Fruit fly (Drosophila melanogaster) whole organism, pupa: ENCODE measurements at regions not wholly inside any gene's neighbourhood (a gene's known extent, or its start where the extent isn't known, plus 50 kb on each side); places are given as distances from the start of the nearest gene placed in this dataset.

ENCODE experiments used
- CG14655 ChIP-seq: fragments of 200-800 bp; sonication (Bioruptor generic); optimal IDR thresholded peaks from 3 replicates; lab custom pipeline; 2017; ENCODE audit warnings: mild to moderate bottlenecking, missing biosample characterization, missing genetic modification reagents, missing genetic modification characterization
- CG32121 ChIP-seq: fragments of 200-800 bp; sonication (Bioruptor generic); IDR thresholded peaks from 2 replicates; pipeline ENCODE4 v1.3.6; 2022; ENCODE audit warnings: missing biosample characterization, missing genetic modification characterization
- CG8301 ChIP-seq: fragments of 200-800 bp; sonication (Bioruptor generic); optimal IDR thresholded peaks from 2 replicates; lab custom pipeline; 2018; ENCODE audit warnings: missing biosample characterization, mild to moderate bottlenecking, missing genetic modification characterization
- CG9948 ChIP-seq: fragments of 200-800 bp; sonication (Bioruptor generic); optimal IDR thresholded peaks from 2 replicates; lab custom pipeline; 2018; ENCODE audit warnings: missing biosample characterization, mild to moderate bottlenecking, missing genetic modification characterization, moderate library complexity
- D1 ChIP-seq: fragments of 200-800 bp; sonication (Bioruptor generic); optimal IDR thresholded peaks from 2 replicates; lab custom pipeline; 2018; ENCODE audit warnings: missing biosample characterization, mild to moderate bottlenecking, missing genetic modification characterization, moderate library complexity
- EcR ChIP-seq: fragments of 200-800 bp; sonication (Bioruptor generic); optimal IDR thresholded peaks from 3 replicates; lab custom pipeline; 2019; ENCODE audit warnings: missing biosample characterization, missing genetic modification characterization, mild to moderate bottlenecking, moderate library complexity, missing genetic modification reagents
- Snoo ChIP-seq: fragments of 200-800 bp; sonication (Bioruptor generic); optimal IDR thresholded peaks from 3 replicates; lab custom pipeline; 2017; ENCODE audit warnings: missing biosample characterization, mild to moderate bottlenecking, missing genetic modification characterization, inconsistent platforms
- rn ChIP-seq: fragments of 200-800 bp; sonication (Bioruptor generic); IDR thresholded peaks from 2 replicates; pipeline ENCODE4 v1.3.6; 2022; ENCODE audit warnings: missing biosample characterization, missing genetic modification characterization

DNA sequence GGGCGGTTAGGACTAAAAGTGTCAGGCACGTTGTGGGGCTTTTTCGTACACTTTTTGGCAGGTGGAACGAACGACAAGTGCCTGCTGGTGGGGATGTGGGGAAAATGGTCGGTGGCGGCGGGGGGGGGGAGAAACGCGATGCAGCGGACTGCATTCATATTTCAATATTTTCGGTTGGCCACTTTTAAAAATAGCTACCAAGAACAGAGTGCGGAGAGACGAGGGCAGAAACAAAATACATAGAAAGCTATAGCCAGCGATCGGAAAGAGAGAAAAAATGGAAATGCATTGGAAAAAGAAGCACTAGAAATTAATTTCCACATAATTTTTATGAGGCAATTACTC is 59.7 kb upstream of the CG12362 start:
- TF ChIP-seq EcR (GFP tag; lab: Kevin White, UChicago) (no peak), D1 (tag; lab: Kevin White, UChicago) (no peak), CG32121 (GFP tag; lab: Robert Waterston, UW) (no peak), CG9948 (no peak), CG8301 (tag; lab: Kevin White, UChicago) (no peak), Snoo (no peak), rn (GFP tag; lab: Robert Waterston, UW) (no peak), CG14655 (GFP tag; lab: Kevin White, UChicago) (no peak)
